Worm (Caenorhabditis elegans): ENCODE data around the gene R144.13.

DNA sequence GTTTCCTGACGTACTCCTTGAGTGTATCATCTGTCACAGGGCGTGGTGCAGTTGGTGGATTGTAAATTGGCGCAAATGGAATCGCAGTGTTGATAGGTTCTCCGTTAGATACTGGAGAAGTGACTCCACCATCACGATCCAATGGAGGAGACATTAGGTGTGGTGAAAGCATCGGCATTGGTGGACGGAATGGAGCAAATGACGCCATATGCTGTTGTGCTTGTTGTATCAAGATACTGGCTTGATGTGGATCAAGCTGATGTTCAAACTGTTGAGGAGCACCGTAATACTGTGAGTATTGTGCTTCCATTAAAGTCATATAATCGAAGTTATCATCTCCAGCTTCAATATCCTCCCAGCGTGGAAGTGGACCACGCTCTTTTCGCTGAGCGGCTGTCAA, 10.6 kb upstream of the R144.13 start:
- TF ChIP-seq F44E2.7 (GFP tag; IDR thresholded peaks at IDR 0.05) = no peak
- TF ChIP-seq nhr-11 (tag; optimal IDR thresholded peaks at IDR 0.05) = no peak
- no peak for TF ChIP-seq F26F4.8 (GFP tag; conservative IDR thresholded peaks at IDR 0.05)
- no peak for TF ChIP-seq zip-2 (tag; optimal IDR thresholded peaks at IDR 0.05)
- no peak for TF ChIP-seq snpc-4 (tag; optimal IDR thresholded peaks at IDR 0.05)
- no peak for TF ChIP-seq unc-39 (tag; optimal IDR thresholded peaks at IDR 0.05)
- TF ChIP-seq jun-1 (tag; optimal IDR thresholded peaks at IDR 0.05) = no peak

Data from whole organism, L4 larva.